Worm (Caenorhabditis elegans): Measurements from ENCODE around the gene Y42A5A.3.

Gene Y42A5A.3

DNA sequence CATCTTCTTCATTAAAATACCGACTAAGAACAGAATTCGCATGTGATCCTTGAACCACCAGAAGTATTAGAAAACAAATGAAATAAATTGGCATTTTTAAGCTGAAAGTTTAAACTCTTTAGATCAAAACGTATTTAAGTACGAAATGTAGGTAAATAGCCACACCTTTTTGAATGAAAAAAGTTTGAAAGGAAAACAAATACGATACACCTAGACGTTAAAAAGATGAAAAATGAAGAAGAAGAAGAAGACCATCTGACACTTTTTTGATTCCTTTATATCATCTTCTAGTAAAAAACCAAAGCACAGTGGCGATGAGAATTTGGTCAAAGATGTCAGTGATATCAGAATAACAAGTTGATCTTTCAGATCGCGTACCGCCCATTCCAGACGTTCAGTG lies at the start of gene Y42A5A.3:
Y42A5A.3 (minus strand) TSS at position 101 of the 400 bp plus-strand sequence.
- TF ChIP-seq him-1 (tag; optimal IDR thresholded peaks at IDR 0.05) (no peak), W03F9.2 (tag; optimal IDR thresholded peaks at IDR 0.05) (no peak), dao-5 (tag; optimal IDR thresholded peaks at IDR 0.05) (no peak)

DNA sequence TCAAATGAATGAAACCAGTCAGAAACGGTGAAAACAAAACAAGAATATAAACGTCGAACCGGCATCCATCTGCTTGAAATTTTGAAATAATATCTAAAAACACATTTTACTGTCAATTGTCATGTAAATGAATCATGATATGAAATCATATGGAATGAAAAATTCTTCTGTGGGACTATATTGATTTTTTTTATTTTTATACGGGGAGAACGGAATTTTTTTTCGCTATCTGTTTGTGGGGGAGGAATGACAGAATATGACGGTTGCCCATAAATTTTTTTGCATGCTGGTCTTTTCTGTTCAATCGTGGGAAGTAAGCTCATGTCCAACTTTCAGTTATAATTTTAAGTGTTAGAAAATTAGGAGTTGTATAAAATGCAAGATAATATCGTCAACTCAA lies 48.9 kb upstream of the Y42A5A.3 start, which contains the start of gene C06H2.7:
C06H2.7 (minus strand) TSS at position 101 of the 400 bp plus-strand sequence.
- TF ChIP-seq dao-5 (tag; optimal IDR thresholded peaks at IDR 0.05) = no peak
- no peak for TF ChIP-seq him-1 (tag; optimal IDR thresholded peaks at IDR 0.05)
- no peak for TF ChIP-seq W03F9.2 (tag; optimal IDR thresholded peaks at IDR 0.05)

DNA sequence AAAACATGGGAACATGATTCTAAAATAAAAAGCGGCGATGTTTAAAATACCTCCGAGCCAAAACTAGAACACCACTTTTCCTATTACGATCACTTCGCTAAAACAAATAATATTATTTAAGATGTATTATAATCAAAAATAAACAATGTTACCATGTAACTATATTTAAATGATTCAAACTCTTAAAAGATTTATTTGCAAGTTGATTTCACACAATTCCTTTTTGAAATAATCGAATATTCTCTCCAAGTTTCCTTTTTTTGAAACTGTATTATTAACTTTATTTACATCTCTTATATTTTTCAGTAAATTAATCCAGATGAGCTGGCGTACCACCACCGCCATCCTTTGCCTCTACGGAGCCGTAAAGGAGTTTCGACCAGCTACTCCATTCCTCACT lies 45.4 kb upstream of the Y42A5A.3 start, which contains the start of gene folt-1:
folt-1 (plus strand) TSS at position 301 of the 400 bp plus-strand sequence.
- TF ChIP-seq him-1 (tag; optimal IDR thresholded peaks at IDR 0.05) = no peak
- TF ChIP-seq dao-5 (tag; optimal IDR thresholded peaks at IDR 0.05) = no peak
- TF ChIP-seq W03F9.2 (tag; optimal IDR thresholded peaks at IDR 0.05) = no peak

DNA sequence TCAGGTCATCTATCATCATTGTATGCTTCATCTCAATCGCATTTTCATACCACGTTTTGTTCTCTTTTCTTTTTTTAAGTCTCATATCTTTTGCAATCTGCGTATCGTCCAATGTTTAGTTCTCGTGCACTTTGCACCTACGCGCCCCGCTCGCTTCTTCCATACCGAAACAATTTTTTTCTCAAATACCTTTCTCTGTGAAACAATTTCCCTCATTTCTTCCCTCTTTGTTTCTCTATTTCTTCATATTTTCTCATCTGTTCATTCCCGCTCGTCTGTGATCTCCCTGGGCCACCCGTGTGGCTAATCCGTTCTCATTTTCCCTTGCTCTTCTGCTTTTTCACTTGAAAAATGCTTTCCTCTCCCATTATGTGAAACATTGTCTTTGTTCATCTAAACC lies 44.6 kb upstream of the Y42A5A.3 start:
- TF ChIP-seq dao-5 (tag; optimal IDR thresholded peaks at IDR 0.05) (no peak), W03F9.2 (tag; optimal IDR thresholded peaks at IDR 0.05) (no peak), him-1 (tag; optimal IDR thresholded peaks at IDR 0.05) (no peak)

DNA sequence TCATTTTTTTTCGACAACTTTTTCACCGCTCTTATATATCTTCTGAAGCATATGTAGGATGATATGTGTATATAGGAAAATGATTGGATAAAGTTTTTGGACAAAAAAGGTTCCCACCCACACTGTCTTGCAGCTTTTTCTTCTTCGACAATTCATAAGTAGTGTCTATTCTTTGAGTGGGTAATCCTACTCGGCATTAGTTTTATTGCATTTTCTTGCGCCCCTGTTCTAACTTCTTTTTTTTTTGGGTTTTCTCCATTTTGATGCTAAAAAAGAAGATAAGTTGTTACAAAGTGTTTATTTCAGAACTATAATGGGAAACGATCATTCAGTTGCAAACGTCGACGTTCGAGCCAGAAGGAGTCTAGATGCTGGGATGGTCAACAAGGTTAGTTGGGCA lies 38.5 kb upstream of the Y42A5A.3 start, which contains the start of gene glb-3:
glb-3 (plus strand) TSS at position 301 of the 400 bp plus-strand sequence.
- TF ChIP-seq dao-5 (tag; optimal IDR thresholded peaks at IDR 0.05) (no peak), W03F9.2 (tag; optimal IDR thresholded peaks at IDR 0.05) (no peak)

ce11 chrV:11133516-11133915 lies 37.7 kb upstream of the Y42A5A.3 start:
- no peak for TF ChIP-seq him-1 (tag; optimal IDR thresholded peaks at IDR 0.05)
- no peak for TF ChIP-seq W03F9.2 (tag; optimal IDR thresholded peaks at IDR 0.05)
- no peak for TF ChIP-seq dao-5 (tag; optimal IDR thresholded peaks at IDR 0.05)

ce11 chrV:11131801-11132200 lies 36.0 kb upstream of the Y42A5A.3 start:
- TF ChIP-seq W03F9.2 (tag; optimal IDR thresholded peaks at IDR 0.05) (no peak), dao-5 (tag; optimal IDR thresholded peaks at IDR 0.05) (no peak), him-1 (tag; optimal IDR thresholded peaks at IDR 0.05) (no peak)

- TF ChIP-seq dao-5 (tag; optimal IDR thresholded peaks at IDR 0.05) (no peak), him-1 (tag; optimal IDR thresholded peaks at IDR 0.05) (no peak), W03F9.2 (tag; optimal IDR thresholded peaks at IDR 0.05) (no peak)
Measured at ce11 chrV:11127197-11127596, 31.4 kb upstream of the Y42A5A.3 start, which contains the start of gene jmjd-5. jmjd-5 (plus strand) TSS chrV:11127497.

DNA sequence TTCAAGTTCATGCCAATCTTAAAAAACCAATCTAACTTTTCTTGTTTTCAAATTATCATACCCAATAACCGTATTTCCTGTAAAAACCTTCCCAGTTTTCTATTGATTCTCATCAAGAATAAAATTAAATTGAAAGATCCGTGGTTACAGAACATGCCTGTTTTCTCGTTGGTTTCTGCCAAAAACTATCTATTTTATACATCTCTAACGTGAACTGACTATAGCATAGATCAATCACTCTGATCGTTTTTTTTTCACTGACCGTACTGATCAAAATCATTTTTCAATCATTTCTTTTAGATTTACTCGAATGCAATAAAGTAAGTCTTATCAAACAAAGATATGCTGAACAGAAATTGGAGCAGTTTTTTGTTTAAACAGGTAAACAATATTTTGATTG lies 29.1 kb upstream of the Y42A5A.3 start, which contains the start of gene C06H2.2:
C06H2.2 (plus strand) TSS at position 301 of the 400 bp plus-strand sequence.
- TF ChIP-seq W03F9.2 (tag; optimal IDR thresholded peaks at IDR 0.05) (no peak), him-1 (tag; optimal IDR thresholded peaks at IDR 0.05) (no peak), dao-5 (tag; optimal IDR thresholded peaks at IDR 0.05) (no peak)

DNA sequence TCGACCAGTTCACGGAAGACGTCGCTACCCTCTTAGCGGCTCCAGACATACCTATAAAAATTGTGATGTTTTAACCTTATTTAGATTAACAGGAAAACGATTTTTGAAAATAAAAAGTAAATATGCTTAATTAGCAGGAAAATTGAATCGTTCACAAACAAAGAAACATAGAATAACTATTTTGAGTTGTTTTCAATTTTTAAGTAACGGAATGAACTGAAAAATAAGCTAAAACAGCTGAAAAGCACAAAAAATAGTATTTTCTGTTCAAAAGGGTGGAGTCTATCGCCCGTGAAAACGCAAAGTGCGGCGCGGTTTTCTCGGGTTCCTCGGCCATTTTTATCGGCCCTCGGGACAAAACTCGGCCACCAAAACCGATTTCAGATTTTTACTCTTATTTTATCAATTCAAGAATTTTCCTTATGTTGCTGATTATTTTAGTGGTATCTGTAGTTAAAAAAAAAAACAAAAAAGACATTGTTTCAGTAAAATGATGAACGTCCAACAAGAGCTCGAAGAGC lies 28.1 kb upstream of the Y42A5A.3 start, which contains the start of the genes atp-5 and lmtr-3:
atp-5 (minus strand) TSS at position 51 of the 521 bp plus-strand sequence.
lmtr-3 (plus strand) TSS at position 370 of the 521 bp plus-strand sequence.
- TF ChIP-seq him-1 (tag; optimal IDR thresholded peaks at IDR 0.05) (peak; percentile 34), W03F9.2 (tag; optimal IDR thresholded peaks at IDR 0.05) (peak; percentile 84), dao-5 (tag; optimal IDR thresholded peaks at IDR 0.05) (no peak)

DNA sequence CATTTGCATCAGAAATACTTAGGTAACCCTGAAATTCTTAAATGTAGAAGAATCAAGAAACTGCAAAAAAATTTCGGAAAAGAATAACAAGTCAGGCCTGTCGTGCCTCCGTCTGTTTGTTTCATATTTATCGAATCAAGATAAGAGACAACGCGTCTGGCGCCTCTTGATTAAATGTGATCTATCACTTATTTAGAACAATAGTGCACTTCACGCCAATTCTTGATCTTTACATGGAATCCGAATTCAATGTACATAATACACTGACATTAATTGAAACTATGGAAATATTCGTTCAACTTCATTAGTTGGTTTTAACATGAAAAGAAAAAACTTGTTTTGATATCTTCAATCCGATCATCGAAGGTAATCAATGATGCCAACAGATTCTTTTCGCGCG lies 26.7 kb upstream of the Y42A5A.3 start, which contains the start of gene mboa-2:
mboa-2 (minus strand) TSS at position 28 of the 400 bp plus-strand sequence.
- TF ChIP-seq him-1 (tag; optimal IDR thresholded peaks at IDR 0.05) (no peak), W03F9.2 (tag; optimal IDR thresholded peaks at IDR 0.05) (peak; percentile 12), dao-5 (tag; optimal IDR thresholded peaks at IDR 0.05) (no peak)

DNA sequence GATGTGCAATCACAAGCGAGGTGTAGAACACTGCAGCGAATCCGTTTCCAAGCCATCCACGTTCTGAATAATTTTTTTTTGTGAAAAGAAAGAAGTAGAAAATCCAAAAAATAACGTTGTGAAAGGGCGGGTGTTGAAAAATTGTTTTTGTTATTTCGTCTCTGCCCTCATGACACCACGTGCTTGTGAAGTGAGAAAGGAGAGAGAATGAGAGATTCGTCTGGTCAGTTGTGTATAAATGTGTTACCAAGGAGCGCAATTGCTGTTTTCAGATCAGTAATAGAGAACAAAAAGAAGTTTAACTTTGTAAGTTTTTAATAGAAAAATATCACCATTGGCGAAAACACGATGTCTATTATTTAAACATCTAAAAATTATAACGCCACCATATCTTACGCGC lies 25.5 kb upstream of the Y42A5A.3 start:
- TF ChIP-seq W03F9.2 (tag; optimal IDR thresholded peaks at IDR 0.05) (no peak), dao-5 (tag; optimal IDR thresholded peaks at IDR 0.05) (no peak), him-1 (tag; optimal IDR thresholded peaks at IDR 0.05) (no peak)

DNA sequence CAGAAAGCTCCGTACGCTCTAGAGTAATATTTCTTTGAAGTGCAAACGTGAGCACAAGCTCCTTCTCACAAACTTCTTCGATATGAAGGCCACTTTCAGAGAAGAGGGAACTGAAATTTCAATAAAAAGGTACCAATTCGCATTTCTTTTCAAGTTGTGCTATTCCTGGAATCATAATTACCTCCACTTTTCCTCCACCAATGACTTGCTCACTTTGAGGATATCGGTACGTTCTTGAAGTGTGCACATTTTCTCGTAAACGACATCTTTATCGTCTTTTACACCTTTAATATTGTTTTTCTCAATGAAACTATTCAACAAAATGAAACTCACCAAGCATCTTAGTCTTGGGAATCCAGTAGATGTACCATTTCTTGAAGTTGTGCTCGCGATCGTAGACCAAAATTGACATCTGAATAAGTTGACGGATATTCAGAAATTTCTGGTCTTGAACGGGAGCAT lies 23.6 kb upstream of the Y42A5A.3 start, which contains the start of gene scb-1:
scb-1 (minus strand) TSS at position 412 of the 462 bp plus-strand sequence.
- no peak for TF ChIP-seq dao-5 (tag; optimal IDR thresholded peaks at IDR 0.05)
- TF ChIP-seq him-1 (tag; optimal IDR thresholded peaks at IDR 0.05) = no peak
- no peak for TF ChIP-seq W03F9.2 (tag; optimal IDR thresholded peaks at IDR 0.05)

DNA sequence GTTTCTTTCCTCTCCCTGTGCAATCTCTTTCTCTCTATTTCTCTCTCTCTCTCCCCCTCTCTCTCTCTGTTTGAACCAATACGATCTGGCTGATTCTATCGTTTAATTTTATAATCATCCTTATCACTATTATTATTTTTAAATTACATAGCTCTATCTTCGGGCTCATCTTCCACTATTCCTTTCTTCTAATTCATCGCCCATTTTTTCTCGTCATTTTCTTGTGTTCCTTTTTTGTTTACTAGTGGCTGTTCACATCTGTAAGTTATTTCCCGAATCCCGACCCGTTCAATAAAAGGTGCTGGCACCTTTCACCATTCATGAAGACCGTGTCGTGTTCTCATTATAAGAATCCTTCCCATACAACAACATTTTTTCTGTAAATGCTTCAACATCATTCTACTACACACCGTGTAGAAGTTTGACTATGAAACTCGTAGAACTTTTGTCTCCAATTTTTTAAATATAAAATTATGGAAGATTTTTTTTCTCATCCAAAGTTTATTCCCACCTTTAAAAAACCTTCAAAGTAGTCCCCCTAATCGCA lies 22.5 kb upstream of the Y42A5A.3 start:
- TF ChIP-seq him-1 (tag; optimal IDR thresholded peaks at IDR 0.05) = no peak

All from whole organism, L4/young adult.